Comparison of ENCODE assay signal across 2 fruit fly cellular contexts in the genomic region with DNA sequence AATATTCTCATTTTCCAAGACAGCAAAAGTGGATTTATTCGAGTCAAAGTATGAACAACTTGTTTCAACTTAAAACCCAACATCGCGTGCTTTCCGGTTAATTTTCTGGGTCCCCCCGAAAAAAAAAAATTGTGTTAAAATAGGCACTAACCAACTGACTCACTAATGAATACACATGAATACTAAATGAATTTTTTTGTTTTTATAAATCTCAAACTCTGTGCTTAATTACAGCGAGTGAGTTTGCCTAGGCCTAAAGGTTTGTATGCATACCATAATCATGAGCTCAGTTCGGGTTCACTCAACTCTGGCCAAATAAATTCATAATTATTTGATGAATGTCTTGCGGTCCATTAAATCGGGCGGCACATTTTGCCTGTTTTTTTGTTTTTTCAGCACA.
TF ChIP-seq lines count a peak whose summit lies in the region.

No protein-coding gene starts in this region.

- no peak for TF ChIP-seq CTCF in whole organism, embryonic (GFP tag; optimal IDR thresholded peaks at IDR 0.05; lab: Kevin White, UChicago)

TF ChIP-seq in whole organism, embryonic, 481 proteins besides CTCF, POLR2A, EP300 and RAD21:
- peak; percentile 43 for TF ChIP-seq sd (tag; optimal IDR thresholded peaks at IDR 0.05; lab: Kevin White, UChicago)
- TF ChIP-seq vvl (GFP tag; IDR thresholded peaks at IDR 0.05; lab: Robert Waterston, UW) = peak; percentile 53; the same call in 1 of the 2 replicates
- TF ChIP-seq CG2202 (tag; optimal IDR thresholded peaks at IDR 0.05; lab: Kevin White, UChicago) = no peak
- TF ChIP-seq chinmo (GFP tag; IDR thresholded peaks at IDR 0.05; lab: Robert Waterston, UW; ENCODE audit: partially characterized antibody) = 0 out of 4 replicates have a peak, but pooled peaks have one; percentile 62
- TF ChIP-seq ato (GFP tag; IDR thresholded peaks at IDR 0.05; lab: Robert Waterston, UW; ENCODE audit: partially characterized antibody) = no peak
- TF ChIP-seq sqz (GFP tag; optimal IDR thresholded peaks at IDR 0.05; lab: Kevin White, UChicago) = peak; percentile 70
- no peak for TF ChIP-seq CG4404 (GFP tag; IDR thresholded peaks at IDR 0.05; lab: Robert Waterston, UW)
- no peak for TF ChIP-seq CG17186 (GFP tag; optimal IDR thresholded peaks at IDR 0.05; lab: Kevin White, UChicago)
- no peak for TF ChIP-seq gt (GFP tag; IDR thresholded peaks at IDR 0.05; lab: Robert Waterston, UW)
- no peak for TF ChIP-seq sc (optimal IDR thresholded peaks at IDR 0.05; lab: Kevin White, UChicago)
- no peak for TF ChIP-seq sc (GFP tag; optimal IDR thresholded peaks at IDR 0.05; lab: Kevin White, UChicago)
- peak; percentile 52; the same call in 1 of the 2 replicates for TF ChIP-seq Awh (GFP tag; IDR thresholded peaks at IDR 0.05; lab: Robert Waterston, UW)
- peak; percentile 56 for TF ChIP-seq sens (GFP tag; lab: Kevin White, UChicago)
- TF ChIP-seq CG8089 (GFP tag; optimal IDR thresholded peaks at IDR 0.05; lab: Kevin White, UChicago) = no peak

TF ChIP-seq in whole organism, prepupa, 60 proteins besides CTCF, POLR2A, EP300 and RAD21:
- no peak for TF ChIP-seq CG6163 (GFP tag; IDR thresholded peaks at IDR 0.05; lab: Robert Waterston, UW)
- TF ChIP-seq svp (GFP tag; lab: Kevin White, UChicago) = peak; percentile 25
TF ChIP-seq in whole organism, prepupa: peak in this region for 1.
